Fruit fly (Drosophila melanogaster) whole organism, embryonic: ENCODE measurements around the gene Ir76b.

Experiments used
- ATbp ChIP-seq: fragments of 200-800 bp; sonication (Bioruptor generic); optimal IDR thresholded peaks from 2 replicates; lab custom pipeline; 2017; ENCODE audit warnings: missing biosample characterization, mild to moderate bottlenecking, missing genetic modification characterization, missing genetic modification reagents
- Antp ChIP-seq: fragments of 200-800 bp; sonication (Bioruptor generic); optimal IDR thresholded peaks from 3 replicates; lab custom pipeline; 2016; ENCODE audit warnings: missing biosample characterization, missing genetic modification characterization
- Awh ChIP-seq: fragments of 200-800 bp; sonication (Bioruptor generic); IDR thresholded peaks from 2 replicates; pipeline ENCODE4, ENCODE4 v1.3.6; 2022; ENCODE audit warnings: missing biosample characterization, missing genetic modification characterization
- B-H2 ChIP-seq: fragments of 200-800 bp; sonication (Bioruptor generic); optimal IDR thresholded peaks from 2 replicates; lab custom pipeline; 2018; ENCODE audit warnings: missing biosample characterization, mild to moderate bottlenecking, missing genetic modification characterization
- CG10565 ChIP-seq: fragments of 200-800 bp; sonication (Bioruptor generic); optimal IDR thresholded peaks from 3 replicates; lab custom pipeline; 2016; ENCODE audit warnings: missing biosample characterization, mild to moderate bottlenecking, missing genetic modification characterization
- CG10654 ChIP-seq: fragments of 200-800 bp; sonication (Bioruptor generic); optimal IDR thresholded peaks from 2 replicates; lab custom pipeline; 2016; ENCODE audit warnings: missing biosample characterization, missing genetic modification characterization
- CG10959 ChIP-seq: fragments of 200-800 bp; sonication (Bioruptor generic); IDR thresholded peaks from 2 replicates; pipeline ENCODE4 v1.3.6; 2022; ENCODE audit warnings: missing biosample characterization, missing genetic modification characterization
- CG11093 ChIP-seq: fragments of 200-800 bp; sonication (Bioruptor generic); IDR thresholded peaks from 3 replicates; pipeline ENCODE4 v1.3.6; 2022; ENCODE audit warnings: missing biosample characterization, missing genetic modification characterization
- CG12071 ChIP-seq: fragments of 200-800 bp; sonication (Bioruptor generic); optimal IDR thresholded peaks from 3 replicates; lab custom pipeline; 2018; ENCODE audit warnings: missing biosample characterization, mild to moderate bottlenecking, missing genetic modification characterization
- CG12659 ChIP-seq: fragments of 200-800 bp; sonication (Bioruptor generic); optimal IDR thresholded peaks from 3 replicates; lab custom pipeline; 2017; ENCODE audit warnings: mild to moderate bottlenecking, missing biosample characterization, missing genetic modification reagents, missing genetic modification characterization
- CG13775 ChIP-seq: fragments of 200-800 bp; sonication (Bioruptor generic); optimal IDR thresholded peaks from 3 replicates; lab custom pipeline; 2017; ENCODE audit warnings: missing biosample characterization, mild to moderate bottlenecking, missing genetic modification characterization
- CG15269 ChIP-seq: fragments of 200-800 bp; sonication (Bioruptor generic); optimal IDR thresholded peaks from 2 replicates; lab custom pipeline; 2018; ENCODE audit warnings: missing biosample characterization, mild to moderate bottlenecking, missing genetic modification characterization, moderate library complexity
- CG15514 ChIP-seq: fragments of 200-800 bp; sonication (Bioruptor generic); optimal IDR thresholded peaks from 3 replicates; lab custom pipeline; 2017; ENCODE audit warnings: missing biosample characterization, missing genetic modification characterization, mild to moderate bottlenecking, moderate library complexity, missing genetic modification reagents
- CG16813 ChIP-seq: fragments of 200-800 bp; sonication (Bioruptor generic); IDR thresholded peaks from 3 replicates; pipeline ENCODE4 v1.3.6; 2022; ENCODE audit warnings: missing biosample characterization, missing genetic modification characterization; ENCODE audit not compliant: partially characterized antibody
- CG17328 ChIP-seq: fragments of 200-800 bp; sonication (Bioruptor generic); IDR thresholded peaks from 2 replicates; pipeline ENCODE4 v1.3.6; 2022; ENCODE audit warnings: missing biosample characterization, missing genetic modification characterization
- CG1832 ChIP-seq: fragments of 200-800 bp; sonication (Bioruptor generic); optimal IDR thresholded peaks from 2 replicates; lab custom pipeline; 2017; ENCODE audit warnings: missing biosample characterization, mild to moderate bottlenecking, missing genetic modification characterization, inconsistent platforms
- CG18599 ChIP-seq: fragments of 200-800 bp; sonication (Bioruptor generic); optimal IDR thresholded peaks from 3 replicates; lab custom pipeline; 2017; ENCODE audit warnings: missing biosample characterization, missing genetic modification characterization, mild to moderate bottlenecking, moderate library complexity, missing genetic modification reagents
- CG2116 ChIP-seq: fragments of 200-800 bp; sonication (Bioruptor generic); optimal IDR thresholded peaks from 3 replicates; lab custom pipeline; 2018; ENCODE audit warnings: missing biosample characterization, mild to moderate bottlenecking, missing genetic modification characterization
- CG2120 ChIP-seq: fragments of 200-800 bp; sonication (Bioruptor generic); optimal IDR thresholded peaks from 3 replicates; lab custom pipeline; 2016; ENCODE audit warnings: missing biosample characterization, missing genetic modification characterization
- CG2889 ChIP-seq: fragments of 200-800 bp; sonication (Bioruptor generic); IDR thresholded peaks from 3 replicates; pipeline ENCODE4 v1.3.6; 2022; ENCODE audit warnings: missing biosample characterization, missing genetic modification characterization
- CG3281 ChIP-seq: fragments of 200-800 bp; sonication (Bioruptor generic); optimal IDR thresholded peaks from 3 replicates; lab custom pipeline; 2017; ENCODE audit warnings: missing biosample characterization, mild to moderate bottlenecking, missing genetic modification characterization
- CG7372 ChIP-seq: fragments of 200-800 bp; sonication (Bioruptor generic); IDR thresholded peaks from 2 replicates; pipeline ENCODE4 v1.3.6; 2022; ENCODE audit warnings: missing biosample characterization, missing genetic modification characterization
- Chrac-16 ChIP-seq: fragments of 200-800 bp; sonication (Bioruptor generic); optimal IDR thresholded peaks from 3 replicates; lab custom pipeline; 2016; ENCODE audit warnings: missing biosample characterization, missing genetic modification characterization
- Ets65A ChIP-seq: fragments of 200-800 bp; sonication (Bioruptor generic); peaks from one replicate; lab custom pipeline; 2016; ENCODE audit warnings: missing biosample characterization, missing genetic modification characterization
- Fer2 ChIP-seq: fragments of 200-800 bp; sonication (Bioruptor generic); optimal IDR thresholded peaks from 2 replicates; lab custom pipeline; 2018; ENCODE audit warnings: missing biosample characterization, mild to moderate bottlenecking, missing genetic modification characterization, moderate library complexity
- HLH54F ChIP-seq: fragments of 200-800 bp; sonication (Bioruptor generic); optimal IDR thresholded peaks from 3 replicates; lab custom pipeline; 2016; ENCODE audit warnings: missing biosample characterization, missing genetic modification characterization
- Hr51 ChIP-seq, 2 experiments: fragments of 200-800 bp; sonication (Bioruptor generic); optimal IDR thresholded peaks; 2 replicates in 1 of 2; 3 replicates in 1 of 2; lab custom pipeline; 2016 to 2018; ENCODE audit warnings: missing biosample characterization in 2 of 2, missing genetic modification characterization in 2 of 2, mild to moderate bottlenecking in 1 of 2, moderate library complexity in 1 of 2
- Meics ChIP-seq: fragments of 200-800 bp; sonication (Bioruptor generic); optimal IDR thresholded peaks from 2 replicates; lab custom pipeline; 2017; ENCODE audit warnings: missing biosample characterization, mild to moderate bottlenecking, missing genetic modification characterization
- NFAT ChIP-seq: fragments of 200-800 bp; sonication (Bioruptor generic); IDR thresholded peaks from 2 replicates; pipeline ENCODE4 v1.3.6; 2022; ENCODE audit warnings: missing biosample characterization, missing genetic modification characterization
- Nf-YC ChIP-seq: fragments of 200-800 bp; optimal IDR thresholded peaks from 3 replicates; lab custom pipeline; 2019; ENCODE audit warnings: missing biosample characterization, mild to moderate bottlenecking, missing genetic modification characterization, moderate library complexity
- NfI ChIP-seq: fragments of 200-800 bp; sonication (Bioruptor generic); optimal IDR thresholded peaks from 3 replicates; lab custom pipeline; 2018; ENCODE audit warnings: missing biosample characterization, mild to moderate bottlenecking, missing genetic modification characterization, moderate library complexity
- Poxn ChIP-seq: fragments of 200-800 bp; sonication (Bioruptor generic); IDR thresholded peaks from 2 replicates; pipeline ENCODE4 v1.3.6; 2022; ENCODE audit warnings: missing biosample characterization, missing genetic modification characterization
- Scr ChIP-seq: fragments of 200-800 bp; sonication (Bioruptor generic); IDR thresholded peaks from 2 replicates; pipeline ENCODE4 v1.3.6; 2022; ENCODE audit warnings: missing biosample characterization, missing genetic modification characterization; ENCODE audit not compliant: partially characterized antibody
- Sox102F ChIP-seq: fragments of 200-800 bp; sonication (Bioruptor generic); optimal IDR thresholded peaks from 2 replicates; lab custom pipeline; 2018; ENCODE audit warnings: missing biosample characterization, mild to moderate bottlenecking, missing genetic modification characterization, moderate library complexity
- caup ChIP-seq: fragments of 200-800 bp; sonication (Bioruptor generic); optimal IDR thresholded peaks from 3 replicates; lab custom pipeline; 2017; ENCODE audit warnings: missing biosample characterization, mild to moderate bottlenecking, missing genetic modification characterization, moderate library complexity; ENCODE audit not compliant: severe bottlenecking
- cwo ChIP-seq: fragments of 200-800 bp; sonication (Bioruptor generic); optimal IDR thresholded peaks from 3 replicates; lab custom pipeline; 2017; ENCODE audit warnings: missing biosample characterization, missing genetic modification characterization, mild to moderate bottlenecking, moderate library complexity, missing genetic modification reagents
- danr ChIP-seq: fragments of 200-800 bp; sonication (Bioruptor generic); IDR thresholded peaks from 2 replicates; pipeline ENCODE4 v1.3.6; 2022; ENCODE audit warnings: missing biosample characterization, missing genetic modification characterization
- dmrt99B ChIP-seq: fragments of 200-800 bp; sonication (Bioruptor generic); optimal IDR thresholded peaks from 2 replicates; lab custom pipeline; 2018; ENCODE audit warnings: missing biosample characterization, mild to moderate bottlenecking, missing genetic modification characterization, moderate library complexity
- en ChIP-seq: fragments of 200-800 bp; sonication (Bioruptor generic); optimal IDR thresholded peaks from 2 replicates; lab custom pipeline; 2016; ENCODE audit warnings: missing biosample characterization, missing genetic modification characterization
- lab ChIP-seq: fragments of 200-800 bp; sonication (Bioruptor generic); optimal IDR thresholded peaks from 3 replicates; lab custom pipeline; 2017; ENCODE audit warnings: missing biosample characterization, missing genetic modification characterization, mild to moderate bottlenecking, moderate library complexity, missing genetic modification reagents
- lov ChIP-seq, 2 experiments: fragments of 200-800 bp in 1 of 2; fragments of >200 bp in 1 of 2; sonication (Bioruptor generic) in 1 of 2; IDR thresholded peaks in 1 of 2; optimal IDR thresholded peaks in 1 of 2; 2 replicates in 1 of 2; 3 replicates in 1 of 2; pipeline versions ENCODE4 v1.3.6 to Lab custom; 2017 to 2022; ENCODE audit warnings: missing biosample characterization in 1 of 2, missing genetic modification characterization in 1 of 2
- nom ChIP-seq: fragments of 200-800 bp; sonication (Bioruptor generic); optimal IDR thresholded peaks from 2 replicates; lab custom pipeline; 2017; ENCODE audit warnings: missing biosample characterization, missing genetic modification characterization, mild to moderate bottlenecking, moderate library complexity, missing genetic modification reagents
- scrt ChIP-seq: fragments of 200-800 bp; sonication (Bioruptor generic); optimal IDR thresholded peaks from 2 replicates; lab custom pipeline; 2018; ENCODE audit warnings: missing biosample characterization, mild to moderate bottlenecking, missing genetic modification characterization, moderate library complexity
- sens ChIP-seq: fragments of 200-800 bp; sonication (Bioruptor generic); peaks from one replicate; lab custom pipeline; 2016; ENCODE audit warnings: missing biosample characterization, missing genetic modification characterization
- seq ChIP-seq: fragments of 200-800 bp; sonication (Bioruptor generic); IDR thresholded peaks from 2 replicates; pipeline ENCODE4 v1.3.6; 2022; ENCODE audit warnings: missing biosample characterization, missing genetic modification characterization
- stwl ChIP-seq: fragments of 200-800 bp; sonication (Bioruptor generic); optimal IDR thresholded peaks from 3 replicates; lab custom pipeline; 2018; ENCODE audit warnings: missing biosample characterization, mild to moderate bottlenecking, missing genetic modification characterization, moderate library complexity
- tup ChIP-seq: fragments of 200-800 bp; sonication (Bioruptor generic); optimal IDR thresholded peaks from 2 replicates; lab custom pipeline; 2016; ENCODE audit warnings: missing biosample characterization, mild to moderate bottlenecking, missing genetic modification characterization, moderate library complexity
- zf30C ChIP-seq: fragments of 200-800 bp; sonication (Bioruptor generic); optimal IDR thresholded peaks from 3 replicates; lab custom pipeline; 2018; ENCODE audit warnings: missing biosample characterization, mild to moderate bottlenecking, missing genetic modification characterization
- zfh2 ChIP-seq: fragments of 200-800 bp; sonication (Bioruptor generic); optimal IDR thresholded peaks from 2 replicates; lab custom pipeline; 2016; ENCODE audit warnings: missing biosample characterization, missing genetic modification characterization

Ir76b gene

DNA sequence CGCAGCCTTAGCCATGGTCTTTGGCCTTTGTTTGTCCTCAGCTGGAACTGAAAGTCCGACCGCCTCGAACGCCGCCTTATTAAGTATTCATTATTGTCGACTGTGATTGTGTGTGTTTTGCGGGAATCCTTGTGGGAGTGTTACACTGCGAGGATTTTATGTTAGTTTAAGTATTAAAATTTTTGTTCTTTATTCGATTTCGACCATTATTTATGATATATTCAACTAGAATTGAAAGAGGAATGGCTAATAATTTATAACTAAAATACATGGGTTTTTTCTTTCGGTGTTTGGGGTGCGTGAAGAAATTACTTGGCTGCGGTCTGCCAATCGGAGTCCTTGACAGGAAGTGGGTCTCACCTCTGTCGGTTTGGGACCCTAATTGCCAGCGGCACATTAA lies 48.8 kb downstream of the Ir76b start:
- TF ChIP-seq Scr (GFP tag; lab: Robert Waterston, UW) (no peak), Meics (peak; percentile 29), CG12659 (GFP tag; lab: Kevin White, UChicago) (peak; percentile 2), CG16813 (GFP tag; lab: Robert Waterston, UW) (no peak), zf30C (GFP tag; lab: Kevin White, UChicago) (no peak), CG17328 (GFP tag; lab: Robert Waterston, UW) (no peak), CG13775 (GFP tag; lab: Kevin White, UChicago) (no peak), caup (peak; percentile 1), seq (GFP tag; lab: Robert Waterston, UW) (0 out of 2 replicates have a peak, but pooled peaks have one; percentile 54), sens (GFP tag; lab: Kevin White, UChicago) (peak; percentile 57), CG10654 (GFP tag; lab: Kevin White, UChicago) (no peak), CG10959 (GFP tag; lab: Robert Waterston, UW) (no peak), tup (no peak), Ets65A (GFP tag; lab: Kevin White, UChicago) (peak; percentile 24), ATbp (GFP tag; lab: Kevin White, UChicago) (no peak), Poxn (no peak), Fer2 (tag; lab: Kevin White, UChicago) (no peak), CG2120 (GFP tag; lab: Kevin White, UChicago) (peak; percentile 55), CG15269 (tag; lab: Kevin White, UChicago) (peak; percentile 34), scrt (GFP tag; lab: Kevin White, UChicago) (no peak), CG7372 (no peak), CG15514 (GFP tag; lab: Kevin White, UChicago) (peak; percentile 34), Awh (GFP tag; lab: Robert Waterston, UW) (no peak), NFAT (GFP tag; lab: Robert Waterston, UW) (no peak), dmrt99B (tag; lab: Kevin White, UChicago) (peak; percentile 18), HLH54F (GFP tag; lab: Kevin White, UChicago) (no peak), NfI (no peak), CG2116 (GFP tag; lab: Kevin White, UChicago) (no peak), CG10565 (no peak), CG11093 (GFP tag; lab: Robert Waterston, UW) (peak; percentile 32; the same call in 1 of the 3 replicates), Sox102F (no peak), CG2889 (GFP tag; lab: Robert Waterston, UW) (peak; percentile 23; the same call in 1 of the 3 replicates), nom (no peak), B-H2 (GFP tag; lab: Kevin White, UChicago) (no peak), cwo (GFP tag; lab: Kevin White, UChicago) (peak; percentile 11), Nf-YC (tag; lab: Kevin White, UChicago) (no peak), zfh2 (GFP tag; lab: Kevin White, UChicago) (no peak), lab (GFP tag; lab: Kevin White, UChicago) (peak; percentile 58), CG18599 (GFP tag; lab: Kevin White, UChicago) (peak; percentile 76), Chrac-16 (GFP tag; lab: Kevin White, UChicago) (no peak), Antp (GFP tag; lab: Kevin White, UChicago) (no peak), CG3281 (GFP tag; lab: Kevin White, UChicago) (peak; percentile 28), danr (GFP tag; lab: Robert Waterston, UW) (no peak), CG1832 (GFP tag; lab: Kevin White, UChicago) (no peak), CG12071 (no peak), en (no peak), stwl (tag; lab: Kevin White, UChicago) (no peak), Hr51 (GFP tag; optimal IDR thresholded peaks at IDR 0.05; lab: Kevin White, UChicago) (peak in 1 of 2 experiments; percentile 29), lov (optimal IDR thresholded peaks at IDR 0.05; lab: Kevin White, UChicago) (no peak), lov (GFP tag; IDR thresholded peaks at IDR 0.05; lab: Robert Waterston, UW) (no peak)
